Worm (Caenorhabditis elegans): ENCODE measurements around the gene C42C1.9.

- TF ChIP-seq unc-62 (GFP tag; optimal IDR thresholded peaks at IDR 0.05 in 1 of 2) (no peak), unc-62 (tag; optimal IDR thresholded peaks at IDR 0.05) (no peak), pha-4 (GFP tag; IDR thresholded peaks at IDR 0.05) (no peak), pha-4 (tag; optimal IDR thresholded peaks at IDR 0.05) (no peak), snpc-4 (tag; optimal IDR thresholded peaks at IDR 0.05) (no peak), nhr-28 (tag; optimal IDR thresholded peaks at IDR 0.05) (no peak), R02D3.7 (tag; optimal IDR thresholded peaks at IDR 0.05) (no peak), fkh-10 (GFP tag; optimal IDR thresholded peaks at IDR 0.05) (no peak), ceh-28 (tag; optimal IDR thresholded peaks at IDR 0.05) (no peak), nhr-237 (tag; optimal IDR thresholded peaks at IDR 0.05) (no peak), zag-1 (tag; optimal IDR thresholded peaks at IDR 0.05) (no peak), daf-12 (tag; optimal IDR thresholded peaks at IDR 0.05) (no peak), tra-1 (GFP tag; IDR thresholded peaks at IDR 0.05) (no peak)
These were observed 44.5 kb upstream of the C42C1.9 start, which contains the start of gene sre-15 for ce11 chrIV:12244706-12245105.

All from whole organism, L4 larva.